Worm (Caenorhabditis elegans) whole organism, L1 larva: ENCODE results near the gene C02B8.3.

Experiments used
- ceh-8 ChIP-seq: fragments of 200-800 bp; sonication (Bioruptor generic); optimal IDR thresholded peaks from 2 replicates; lab custom pipeline; 2018; ENCODE audit warnings: mild to moderate bottlenecking, missing genetic modification characterization, moderate library complexity, missing compliant biosample characterization
- lsy-2 ChIP-seq, 2 experiments: fragments of 150-350 bp; optimal IDR thresholded peaks; 2 replicates each; lab custom pipeline; 2014; ENCODE audit warnings: missing biosample characterization in 2 of 2, missing genetic modification characterization in 2 of 2
- mep-1 ChIP-seq: fragments of 150-350 bp; optimal IDR thresholded peaks from 2 replicates; lab custom pipeline; 2014; ENCODE audit warnings: missing biosample characterization, missing genetic modification characterization
- nhr-12 ChIP-seq: sonication (generic microtip); optimal IDR thresholded peaks from 2 replicates; lab custom pipeline; 2017; ENCODE audit warnings: missing biosample characterization, missing genetic modification characterization
- nhr-237 ChIP-seq: fragments of 150-350 bp; optimal IDR thresholded peaks from 2 replicates; lab custom pipeline; 2014; ENCODE audit warnings: missing biosample characterization, missing genetic modification characterization

- TF ChIP-seq nhr-12 (no peak), ceh-8 (GFP tag; lab: Kevin White, UChicago) (no peak), lsy-2 (tag; optimal IDR thresholded peaks at IDR 0.05; lab: Kevin White, UChicago) (no peak), nhr-237 (tag; lab: Kevin White, UChicago) (no peak), mep-1 (tag; lab: Kevin White, UChicago) (no peak)
These were observed 21.4 kb upstream of the C02B8.3 start for ce11 chrX:8117827-8118317.
